Worm (Caenorhabditis elegans): ENCODE data around the gene C42D8.1.

Gene C42D8.1

ce11 chrX:5109130-5109529 lies at the start of gene C42D8.1:
TSS of gene C42D8.1 (plus strand) at chrX:5109506.
- TF ChIP-seq sma-9 (GFP tag; optimal IDR thresholded peaks at IDR 0.05) = peak; percentile 22
- TF ChIP-seq sma-9 (tag; optimal IDR thresholded peaks at IDR 0.05) = no peak
- TF ChIP-seq crh-2 (tag; optimal IDR thresholded peaks at IDR 0.05) = peak; percentile 18
- TF ChIP-seq nhr-11 (tag; optimal IDR thresholded peaks at IDR 0.05) = no peak
- TF ChIP-seq fos-1 (tag; optimal IDR thresholded peaks at IDR 0.05) = peak; percentile 83

- TF ChIP-seq nhr-237 (tag; optimal IDR thresholded peaks at IDR 0.05) = no peak
- no peak for TF ChIP-seq nhr-21 (tag; optimal IDR thresholded peaks at IDR 0.05)
- TF ChIP-seq C34F6.9 (tag; optimal IDR thresholded peaks at IDR 0.05) = no peak
- TF ChIP-seq dmd-4 (tag; optimal IDR thresholded peaks at IDR 0.05) = no peak
- TF ChIP-seq nhr-77 (tag; optimal IDR thresholded peaks at IDR 0.05) = no peak
- TF ChIP-seq egl-27 (tag; optimal IDR thresholded peaks at IDR 0.05) = no peak
- no peak for TF ChIP-seq aly-2 (tag; optimal IDR thresholded peaks at IDR 0.05)
- TF ChIP-seq zag-1 (tag; optimal IDR thresholded peaks at IDR 0.05) = no peak
- TF ChIP-seq sem-4 (tag; optimal IDR thresholded peaks at IDR 0.05) = no peak
- no peak for TF ChIP-seq nhr-129 (tag; optimal IDR thresholded peaks at IDR 0.05)
- no peak for TF ChIP-seq sma-3 (GFP tag; optimal IDR thresholded peaks at IDR 0.05)
- no peak for TF ChIP-seq R02D3.7 (tag; optimal IDR thresholded peaks at IDR 0.05)
- no peak for TF ChIP-seq elt-3 (tag; optimal IDR thresholded peaks at IDR 0.05)
These were observed 48.5 kb upstream of the C42D8.1 start, which contains the start of gene C24H10.3 for ce11 chrX:5060756-5061155. TSS of gene C24H10.3 (plus strand) at chrX:5061056.

ce11 chrX:5061763-5062162 lies 47.5 kb upstream of the C42D8.1 start:
- TF ChIP-seq mbf-1 (tag; optimal IDR thresholded peaks at IDR 0.05) (no peak), crh-2 (tag; optimal IDR thresholded peaks at IDR 0.05) (no peak), sem-4 (tag; optimal IDR thresholded peaks at IDR 0.05) (no peak), ama-1 (optimal IDR thresholded peaks at IDR 0.05) (no peak), lin-39 (tag; optimal IDR thresholded peaks at IDR 0.05) (no peak), ceh-16 (tag; optimal IDR thresholded peaks at IDR 0.05) (peak; percentile 43), R02D3.7 (tag; optimal IDR thresholded peaks at IDR 0.05) (no peak), elt-1 (tag; optimal IDR thresholded peaks at IDR 0.05) (peak; percentile 82), nhr-6 (tag; optimal IDR thresholded peaks at IDR 0.05) (no peak), mab-5 (tag; optimal IDR thresholded peaks at IDR 0.05) (no peak), unc-39 (tag; optimal IDR thresholded peaks at IDR 0.05) (no peak), nhr-11 (tag; optimal IDR thresholded peaks at IDR 0.05) (no peak), unc-62 (GFP tag; optimal IDR thresholded peaks at IDR 0.05) (no peak), sma-9 (GFP tag; optimal IDR thresholded peaks at IDR 0.05) (peak; percentile 36), sma-9 (tag; optimal IDR thresholded peaks at IDR 0.05) (no peak)

ce11 chrX:5063750-5064652 lies 45.3 kb upstream of the C42D8.1 start, which contains the start of gene C24H10.2:
TSS of gene C24H10.2 (plus strand) at chrX:5064602.
- TF ChIP-seq elt-1 (tag; optimal IDR thresholded peaks at IDR 0.05) (no peak), unc-62 (GFP tag; optimal IDR thresholded peaks at IDR 0.05) (no peak), ztf-4 (tag; optimal IDR thresholded peaks at IDR 0.05) (no peak), zag-1 (tag; optimal IDR thresholded peaks at IDR 0.05) (no peak), fos-1 (tag; optimal IDR thresholded peaks at IDR 0.05) (peak; percentile 35), sem-4 (tag; optimal IDR thresholded peaks at IDR 0.05) (peak; percentile 62), ama-1 (optimal IDR thresholded peaks at IDR 0.05) (no peak), unc-39 (tag; optimal IDR thresholded peaks at IDR 0.05) (no peak), skn-1 (tag; optimal IDR thresholded peaks at IDR 0.05) (no peak), aly-2 (tag; optimal IDR thresholded peaks at IDR 0.05) (no peak), lin-39 (tag; optimal IDR thresholded peaks at IDR 0.05) (no peak), alr-1 (tag; optimal IDR thresholded peaks at IDR 0.05) (no peak), nhr-129 (tag; optimal IDR thresholded peaks at IDR 0.05) (peak; percentile 72), F13H6.1 (tag; optimal IDR thresholded peaks at IDR 0.05) (peak; percentile 69), ztf-1 (GFP tag; conservative IDR thresholded peaks at IDR 0.05) (no peak), blmp-1 (tag; optimal IDR thresholded peaks at IDR 0.05; ENCODE audit: insufficient read depth) (no peak), sma-3 (GFP tag; optimal IDR thresholded peaks at IDR 0.05) (peak; percentile 14), mbf-1 (tag; optimal IDR thresholded peaks at IDR 0.05) (no peak), unc-55 (GFP tag; optimal IDR thresholded peaks at IDR 0.05) (peak; percentile 52), nhr-23 (tag; optimal IDR thresholded peaks at IDR 0.05) (no peak), crh-2 (tag; optimal IDR thresholded peaks at IDR 0.05) (no peak), nhr-11 (tag; optimal IDR thresholded peaks at IDR 0.05) (no peak), elt-3 (tag; optimal IDR thresholded peaks at IDR 0.05) (no peak), nhr-77 (tag; optimal IDR thresholded peaks at IDR 0.05) (no peak), snpc-4 (tag; optimal IDR thresholded peaks at IDR 0.05) (no peak), lsy-2 (tag; optimal IDR thresholded peaks at IDR 0.05) (peak in 1 of 2 experiments; percentile 31), ceh-16 (tag; optimal IDR thresholded peaks at IDR 0.05) (no peak), nhr-12 (tag; optimal IDR thresholded peaks at IDR 0.05) (no peak), peb-1 (tag; optimal IDR thresholded peaks at IDR 0.05) (no peak), mab-5 (tag; optimal IDR thresholded peaks at IDR 0.05) (no peak), lin-11 (tag; optimal IDR thresholded peaks at IDR 0.05) (no peak), nhr-21 (tag; optimal IDR thresholded peaks at IDR 0.05) (no peak), nhr-6 (tag; optimal IDR thresholded peaks at IDR 0.05) (no peak), lin-13 (GFP tag; optimal IDR thresholded peaks at IDR 0.05) (no peak), sma-9 (GFP tag; optimal IDR thresholded peaks at IDR 0.05) (peak; percentile 41), sma-9 (tag; optimal IDR thresholded peaks at IDR 0.05) (no peak), Y55F3AM.14 (GFP tag; optimal IDR thresholded peaks at IDR 0.05) (peak; percentile 2), R02D3.7 (tag; optimal IDR thresholded peaks at IDR 0.05) (no peak), egl-27 (tag; optimal IDR thresholded peaks at IDR 0.05) (no peak)
